Fruit fly (Drosophila melanogaster): ENCODE measurements around the gene lz.

The lz gene

dm6 chrX:9272830-9273507 lies 11.5 kb upstream of the lz start, which contains the start of the genes Cfp1 and Aladin (continued):
- TF ChIP-seq tin (GFP tag; optimal IDR thresholded peaks at IDR 0.05) (no peak), pho (GFP tag; optimal IDR thresholded peaks at IDR 0.05) (no peak), Sry-δ (GFP tag; optimal IDR thresholded peaks at IDR 0.05) (peak; percentile 71), CG4707 (GFP tag; optimal IDR thresholded peaks at IDR 0.05) (no peak), Dip2 (GFP tag; IDR thresholded peaks at IDR 0.05) (no peak), CG8281 (tag; optimal IDR thresholded peaks at IDR 0.05) (no peak), Bgb (GFP tag; IDR thresholded peaks at IDR 0.05; ENCODE audit: partially characterized antibody) (peak; percentile 33), HLH3B (GFP tag; IDR thresholded peaks at IDR 0.05) (no peak), CG4424 (GFP tag; optimal IDR thresholded peaks at IDR 0.05) (no peak), lola (GFP tag; optimal IDR thresholded peaks at IDR 0.05) (peak in 1 of 3 experiments; percentile 5), CG11456 (GFP tag; IDR thresholded peaks at IDR 0.05) (no peak), CG4854 (GFP tag; optimal IDR thresholded peaks at IDR 0.05) (no peak), zen2 (GFP tag; IDR thresholded peaks at IDR 0.05; ENCODE audit: partially characterized antibody) (no peak; the same call in 2 of the 3 replicates), CG17802 (tag; optimal IDR thresholded peaks at IDR 0.05) (no peak), CG10462 (GFP tag; optimal IDR thresholded peaks at IDR 0.05) (no peak), bigmax (GFP tag; optimal IDR thresholded peaks at IDR 0.05) (no peak), klu (GFP tag; IDR thresholded peaks at IDR 0.05) (no peak), CG15696 (tag; optimal IDR thresholded peaks at IDR 0.05) (no peak), Abd-B (GFP tag; optimal IDR thresholded peaks at IDR 0.05) (no peak), CG9817 (tag; optimal IDR thresholded peaks at IDR 0.05) (no peak), Asciz (GFP tag; optimal IDR thresholded peaks at IDR 0.05) (no peak), CG13624 (GFP tag; optimal IDR thresholded peaks at IDR 0.05) (no peak), ase (GFP tag; IDR thresholded peaks at IDR 0.05) (no peak), gem (tag; optimal IDR thresholded peaks at IDR 0.05) (no peak), Lpt (GFP tag; optimal IDR thresholded peaks at IDR 0.05) (no peak), Opbp (GFP tag; IDR thresholded peaks at IDR 0.05; ENCODE audit: partially characterized antibody) (peak; percentile 50; the same call in 2 of the 3 replicates), CG2678 (tag; optimal IDR thresholded peaks at IDR 0.05) (no peak), Poxn (GFP tag; IDR thresholded peaks at IDR 0.05) (no peak), dan (GFP tag; IDR thresholded peaks at IDR 0.05) (no peak), Max (GFP tag; optimal IDR thresholded peaks at IDR 0.05) (no peak), sima (GFP tag; optimal IDR thresholded peaks at IDR 0.05) (no peak), CG15073 (GFP tag; optimal IDR thresholded peaks at IDR 0.05) (no peak), chm (GFP tag; IDR thresholded peaks at IDR 0.05) (no peak), CG30431 (GFP tag; optimal IDR thresholded peaks at IDR 0.05) (no peak), vnd (GFP tag; IDR thresholded peaks at IDR 0.05; ENCODE audit: partially characterized antibody) (0 out of 3 replicates have a peak, but pooled peaks have one; percentile 26), Blimp-1 (GFP tag; optimal IDR thresholded peaks at IDR 0.05) (no peak), sens-2 (GFP tag; IDR thresholded peaks at IDR 0.05) (no peak), jing (GFP tag; optimal IDR thresholded peaks at IDR 0.05) (no peak), Atf6 (GFP tag; IDR thresholded peaks at IDR 0.05) (no peak), luna (GFP tag; optimal IDR thresholded peaks at IDR 0.05) (no peak), inv (GFP tag; IDR thresholded peaks at IDR 0.05; ENCODE audit: partially characterized antibody) (peak; percentile 43), CG11093 (GFP tag; IDR thresholded peaks at IDR 0.05) (no peak), slou (GFP tag; optimal IDR thresholded peaks at IDR 0.05) (no peak), CG4282 (GFP tag; optimal IDR thresholded peaks at IDR 0.05) (no peak), CG12299 (tag; optimal IDR thresholded peaks at IDR 0.05) (no peak), CG16779 (GFP tag; IDR thresholded peaks at IDR 0.05) (no peak), CG6813 (GFP tag; optimal IDR thresholded peaks at IDR 0.05) (no peak), Sox102F (GFP tag; optimal IDR thresholded peaks at IDR 0.05) (no peak), slp2 (GFP tag; optimal IDR thresholded peaks at IDR 0.05) (no peak), Hand (GFP tag; optimal IDR thresholded peaks at IDR 0.05) (no peak)

Measured in whole organism, embryonic.